Fruit fly (Drosophila melanogaster) whole organism, embryonic: Measurements from ENCODE around the gene lectin-37Da.
A peak's percentile ranks its signal among the peaks of the same experiment; 100 is the strongest.

ENCODE experiments used
- Atf6 ChIP-seq: fragments of 200-800 bp; sonication (Bioruptor generic); IDR thresholded peaks from 2 replicates; pipeline ENCODE4 v1.3.6; 2022; ENCODE audit warnings: missing biosample characterization, missing genetic modification characterization
- BtbVII ChIP-seq: fragments of 200-800 bp; sonication (Bioruptor generic); optimal IDR thresholded peaks from 3 replicates; lab custom pipeline; 2017; ENCODE audit warnings: missing biosample characterization, mild to moderate bottlenecking, missing genetic modification characterization
- CG1024 ChIP-seq: fragments of 200-800 bp; sonication (Bioruptor generic); IDR thresholded peaks from 2 replicates; pipeline ENCODE4 v1.3.6; 2022; ENCODE audit warnings: missing biosample characterization, missing genetic modification characterization
- CG10267 ChIP-seq: fragments of 200-800 bp; sonication (Bioruptor generic); optimal IDR thresholded peaks from 2 replicates; lab custom pipeline; 2018; ENCODE audit warnings: missing biosample characterization, mild to moderate bottlenecking, missing genetic modification characterization, moderate library complexity
- CG10565 ChIP-seq: fragments of 200-800 bp; sonication (Bioruptor generic); optimal IDR thresholded peaks from 3 replicates; lab custom pipeline; 2016; ENCODE audit warnings: missing biosample characterization, mild to moderate bottlenecking, missing genetic modification characterization
- CG10959 ChIP-seq: fragments of 200-800 bp; sonication (Bioruptor generic); IDR thresholded peaks from 2 replicates; pipeline ENCODE4 v1.3.6; 2022; ENCODE audit warnings: missing biosample characterization, missing genetic modification characterization
- CG11695 ChIP-seq: fragments of 200-800 bp; sonication (Bioruptor generic); IDR thresholded peaks from 3 replicates; pipeline ENCODE4 v1.3.6; 2022; ENCODE audit warnings: missing biosample characterization, missing genetic modification characterization
- CG13894 ChIP-seq: fragments of 200-800 bp; sonication (Bioruptor generic); optimal IDR thresholded peaks from 3 replicates; lab custom pipeline; 2018; ENCODE audit warnings: missing biosample characterization, mild to moderate bottlenecking, missing genetic modification characterization, moderate library complexity
- CG14667 ChIP-seq: fragments of 200-800 bp; sonication (Bioruptor generic); IDR thresholded peaks from 2 replicates; pipeline ENCODE4 v1.3.6; 2022; ENCODE audit warnings: missing biosample characterization, missing genetic modification characterization
- CG15269 ChIP-seq: fragments of 200-800 bp; sonication (Bioruptor generic); optimal IDR thresholded peaks from 2 replicates; lab custom pipeline; 2018; ENCODE audit warnings: missing biosample characterization, mild to moderate bottlenecking, missing genetic modification characterization, moderate library complexity
- CG15696 ChIP-seq: fragments of 200-800 bp; sonication (Bioruptor generic); optimal IDR thresholded peaks from 2 replicates; lab custom pipeline; 2019; ENCODE audit warnings: missing biosample characterization, mild to moderate bottlenecking, missing genetic modification characterization, moderate library complexity
- CG17802 ChIP-seq: fragments of 200-800 bp; sonication (Bioruptor generic); optimal IDR thresholded peaks from 2 replicates; lab custom pipeline; 2018; ENCODE audit warnings: missing biosample characterization, mild to moderate bottlenecking, missing genetic modification characterization, moderate library complexity
- CG3407 ChIP-seq: fragments of 200-800 bp; sonication (Bioruptor generic); optimal IDR thresholded peaks from 2 replicates; lab custom pipeline; 2018; ENCODE audit warnings: missing biosample characterization, mild to moderate bottlenecking, missing genetic modification characterization
- CG34224 ChIP-seq: fragments of 200-800 bp; sonication (Bioruptor generic); IDR thresholded peaks from 3 replicates; pipeline ENCODE4 v1.3.6; 2022; ENCODE audit warnings: missing biosample characterization, missing genetic modification characterization; ENCODE audit not compliant: partially characterized antibody
- CG3726 ChIP-seq: fragments of 200-800 bp; sonication (Bioruptor generic); IDR thresholded peaks from 3 replicates; pipeline ENCODE4, ENCODE4 v1.3.6; 2022; ENCODE audit warnings: missing biosample characterization, missing genetic modification characterization
- CG3995 ChIP-seq: fragments of 200-800 bp; sonication (Bioruptor generic); optimal IDR thresholded peaks from 3 replicates; lab custom pipeline; 2016; ENCODE audit warnings: missing biosample characterization, missing genetic modification characterization
- CG7987 ChIP-seq: fragments of 200-800 bp; sonication (Bioruptor generic); optimal IDR thresholded peaks from 2 replicates; lab custom pipeline; 2018; ENCODE audit warnings: missing biosample characterization, mild to moderate bottlenecking, missing genetic modification characterization, moderate library complexity
- Dad ChIP-seq: fragments of 200-800 bp; sonication (Bioruptor generic); optimal IDR thresholded peaks from 3 replicates; lab custom pipeline; 2016; ENCODE audit warnings: missing biosample characterization, missing genetic modification characterization
- Deaf1 ChIP-seq: fragments of 200-800 bp; optimal IDR thresholded peaks from 3 replicates; lab custom pipeline; 2019; ENCODE audit warnings: missing biosample characterization, mild to moderate bottlenecking, missing genetic modification characterization, moderate library complexity
- Dip2 ChIP-seq: fragments of 200-800 bp; sonication (Bioruptor generic); IDR thresholded peaks from 2 replicates; pipeline ENCODE4 v1.3.6; 2022; ENCODE audit warnings: missing biosample characterization, missing genetic modification characterization
- Dip3 ChIP-seq: fragments of 200-800 bp; sonication (Bioruptor generic); optimal IDR thresholded peaks from 3 replicates; lab custom pipeline; 2016; ENCODE audit warnings: missing biosample characterization, missing genetic modification characterization
- Ets65A ChIP-seq: fragments of 200-800 bp; sonication (Bioruptor generic); peaks from one replicate; lab custom pipeline; 2016; ENCODE audit warnings: missing biosample characterization, missing genetic modification characterization
- HLH3B ChIP-seq: fragments of 200-800 bp; sonication (Bioruptor generic); IDR thresholded peaks from 2 replicates; pipeline ENCODE4 v1.3.6; 2022; ENCODE audit warnings: missing biosample characterization, missing genetic modification characterization
- Lpt ChIP-seq: fragments of >200 bp; optimal IDR thresholded peaks from 2 replicates; lab custom pipeline; 2018; ENCODE audit warnings: missing biosample characterization, missing genetic modification characterization
- MESR4 ChIP-seq: fragments of 200-800 bp; sonication (Bioruptor generic); optimal IDR thresholded peaks from 2 replicates; lab custom pipeline; 2018; ENCODE audit warnings: missing biosample characterization, mild to moderate bottlenecking, missing genetic modification characterization, moderate library complexity
- Meics ChIP-seq: fragments of 200-800 bp; sonication (Bioruptor generic); optimal IDR thresholded peaks from 2 replicates; lab custom pipeline; 2017; ENCODE audit warnings: missing biosample characterization, mild to moderate bottlenecking, missing genetic modification characterization
- Mrtf ChIP-seq: fragments of 200-800 bp; sonication (Bioruptor generic); IDR thresholded peaks from 3 replicates; pipeline ENCODE4 v1.3.6; 2022; ENCODE audit warnings: missing biosample characterization, missing genetic modification characterization
- NFAT ChIP-seq: fragments of 200-800 bp; sonication (Bioruptor generic); IDR thresholded peaks from 2 replicates; pipeline ENCODE4 v1.3.6; 2022; ENCODE audit warnings: missing biosample characterization, missing genetic modification characterization
- Nf-YC ChIP-seq: fragments of 200-800 bp; optimal IDR thresholded peaks from 3 replicates; lab custom pipeline; 2019; ENCODE audit warnings: missing biosample characterization, mild to moderate bottlenecking, missing genetic modification characterization, moderate library complexity
- Sox102F ChIP-seq: fragments of 200-800 bp; sonication (Bioruptor generic); optimal IDR thresholded peaks from 2 replicates; lab custom pipeline; 2018; ENCODE audit warnings: missing biosample characterization, mild to moderate bottlenecking, missing genetic modification characterization, moderate library complexity
- Xrp1 ChIP-seq: fragments of 200-800 bp; sonication (Bioruptor generic); IDR thresholded peaks from 2 replicates; pipeline ENCODE4 v1.3.6; 2022; ENCODE audit warnings: missing biosample characterization, missing genetic modification characterization
- ap ChIP-seq: fragments of 200-800 bp; sonication (Bioruptor generic); IDR thresholded peaks from 2 replicates; pipeline ENCODE4 v1.3.6; 2022; ENCODE audit warnings: missing biosample characterization, missing genetic modification characterization
- bab2 ChIP-seq: fragments of 200-800 bp; sonication (Bioruptor generic); optimal IDR thresholded peaks from 2 replicates; lab custom pipeline; 2016; ENCODE audit warnings: missing biosample characterization, missing genetic modification characterization
- chif ChIP-seq, 2 experiments: fragments of 200-800 bp; sonication (Bioruptor generic); optimal IDR thresholded peaks; 3 replicates each; lab custom pipeline; 2016; ENCODE audit warnings: missing biosample characterization in 2 of 2, missing genetic modification characterization in 2 of 2
- dimm ChIP-seq: fragments of 200-800 bp; sonication (Bioruptor generic); IDR thresholded peaks from 2 replicates; pipeline ENCODE4 v1.3.6; 2022; ENCODE audit warnings: missing biosample characterization, missing genetic modification characterization
- dpn ChIP-seq, 2 experiments: fragments of 200-800 bp; sonication (Bioruptor generic); optimal IDR thresholded peaks; 3 replicates each; lab custom pipeline; 2016; ENCODE audit warnings: missing biosample characterization in 2 of 2, missing genetic modification characterization in 2 of 2
- dysf ChIP-seq: fragments of 200-800 bp; sonication (Bioruptor generic); IDR thresholded peaks from 3 replicates; pipeline ENCODE4 v1.3.6; 2022; ENCODE audit warnings: missing biosample characterization, missing genetic modification characterization
- fd102C ChIP-seq: fragments of 200-800 bp; sonication (Bioruptor generic); optimal IDR thresholded peaks from 2 replicates; lab custom pipeline; 2018; ENCODE audit warnings: missing biosample characterization, mild to moderate bottlenecking, missing genetic modification characterization, moderate library complexity
- gsb ChIP-seq: fragments of 200-800 bp; sonication (Bioruptor generic); IDR thresholded peaks from 2 replicates; pipeline ENCODE4 v1.3.6; 2022; ENCODE audit warnings: missing biosample characterization, missing genetic modification characterization
- insv ChIP-seq, 2 experiments: fragments of 200-800 bp; sonication (Bioruptor generic); optimal IDR thresholded peaks; 3 replicates each; lab custom pipeline; 2016 to 2018; ENCODE audit warnings: missing biosample characterization in 2 of 2, missing genetic modification characterization in 2 of 2
- kni ChIP-seq: fragments of 200-800 bp; sonication (Bioruptor generic); optimal IDR thresholded peaks from 3 replicates; lab custom pipeline; 2017; ENCODE audit warnings: mild to moderate bottlenecking, missing biosample characterization, missing genetic modification reagents, missing genetic modification characterization
- lilli ChIP-seq: fragments of 200-800 bp; sonication (Bioruptor generic); optimal IDR thresholded peaks from 3 replicates; lab custom pipeline; 2016; ENCODE audit warnings: missing biosample characterization, missing genetic modification characterization
- mld ChIP-seq: fragments of 200-800 bp; sonication (Bioruptor generic); IDR thresholded peaks from 3 replicates; pipeline ENCODE4 v1.3.6; 2022; ENCODE audit warnings: missing biosample characterization, missing genetic modification characterization; ENCODE audit not compliant: partially characterized antibody
- nau ChIP-seq: fragments of 200-800 bp; sonication (Bioruptor generic); optimal IDR thresholded peaks from 3 replicates; lab custom pipeline; 2017; ENCODE audit warnings: missing biosample characterization, mild to moderate bottlenecking, missing genetic modification characterization, missing genetic modification reagents
- nerfin-2 ChIP-seq: fragments of 200-800 bp; sonication (Bioruptor generic); IDR thresholded peaks from 2 replicates; pipeline ENCODE4 v1.3.6; 2022; ENCODE audit warnings: missing biosample characterization, missing genetic modification characterization; ENCODE audit not compliant: partially characterized antibody
- odd ChIP-seq: fragments of 200-800 bp; sonication (Bioruptor generic); optimal IDR thresholded peaks from 2 replicates; lab custom pipeline; 2017; ENCODE audit warnings: missing biosample characterization, mild to moderate bottlenecking, missing genetic modification characterization
- pb ChIP-seq: fragments of 200-800 bp; sonication (Bioruptor generic); optimal IDR thresholded peaks from 3 replicates; lab custom pipeline; 2016; ENCODE audit warnings: missing biosample characterization, missing genetic modification characterization
- stwl ChIP-seq: fragments of 200-800 bp; sonication (Bioruptor generic); optimal IDR thresholded peaks from 3 replicates; lab custom pipeline; 2018; ENCODE audit warnings: missing biosample characterization, mild to moderate bottlenecking, missing genetic modification characterization, moderate library complexity
- sug ChIP-seq: fragments of 200-800 bp; optimal IDR thresholded peaks from 2 replicates; lab custom pipeline; 2019; ENCODE audit warnings: missing biosample characterization, mild to moderate bottlenecking, missing genetic modification characterization, moderate library complexity
- vvl ChIP-seq: fragments of 200-800 bp; sonication (Bioruptor generic); IDR thresholded peaks from 2 replicates; pipeline ENCODE4 v1.3.6; 2022; ENCODE audit warnings: missing biosample characterization, missing genetic modification characterization

The lectin-37Da gene

DNA sequence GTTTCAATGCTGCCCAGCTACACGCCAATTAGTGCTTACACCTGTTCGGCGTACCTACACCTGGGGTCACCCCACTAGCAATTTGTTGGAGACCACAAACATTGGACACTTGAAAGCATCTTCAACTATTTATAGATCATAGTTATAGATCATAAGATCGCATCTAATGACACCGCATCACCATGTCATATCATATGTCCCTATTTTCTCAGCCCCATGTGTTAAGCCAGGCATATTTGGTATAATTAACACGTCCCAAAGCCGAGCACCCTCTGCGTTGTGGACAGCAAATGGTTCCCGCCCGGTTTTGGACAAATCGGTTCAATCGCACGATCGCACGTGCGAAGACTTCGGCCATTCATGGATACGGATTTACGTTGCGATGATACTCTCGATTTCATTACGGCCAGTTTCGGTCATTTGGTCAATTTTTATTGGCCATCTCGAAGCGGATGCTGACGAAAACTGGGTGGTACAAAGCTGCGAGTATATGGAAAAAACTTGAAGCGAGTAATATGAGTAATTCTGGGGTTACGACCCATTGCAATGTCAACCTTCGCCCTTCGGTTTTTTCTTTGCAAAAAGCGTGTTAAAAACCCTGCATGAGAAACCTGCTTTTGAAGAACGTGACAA is 21.6 kb downstream of the lectin-37Da start (continued):
- TF ChIP-seq ap (0 out of 2 replicates have a peak, but pooled peaks have one; percentile 49), Dip3 (GFP tag; lab: Kevin White, UChicago) (peak; percentile 49), kni (GFP tag; lab: Kevin White, UChicago) (peak; percentile 87), mld (GFP tag; lab: Robert Waterston, UW) (no peak), CG11695 (GFP tag; lab: Robert Waterston, UW) (peak; percentile 84), dysf (GFP tag; lab: Robert Waterston, UW) (peak; percentile 84), Mrtf (GFP tag; lab: Robert Waterston, UW) (peak; percentile 61; the same call in 2 of the 3 replicates), bab2 (GFP tag; lab: Kevin White, UChicago) (peak; percentile 79), Deaf1 (tag; lab: Kevin White, UChicago) (peak; percentile 75), vvl (GFP tag; lab: Robert Waterston, UW) (peak; percentile 85), gsb (GFP tag; lab: Robert Waterston, UW) (peak; percentile 52), nerfin-2 (GFP tag; lab: Robert Waterston, UW) (no peak), pb (peak; percentile 64), insv (GFP tag; optimal IDR thresholded peaks at IDR 0.05; lab: Kevin White, UChicago) (peak; percentile 22 to 45), CG3726 (GFP tag; lab: Robert Waterston, UW) (0 out of 3 replicates have a peak, but pooled peaks have one; percentile 60), CG10565 (GFP tag; lab: Kevin White, UChicago) (no peak), stwl (tag; lab: Kevin White, UChicago) (no peak), sug (peak; percentile 35), CG3995 (GFP tag; lab: Kevin White, UChicago) (peak; percentile 7), Atf6 (GFP tag; lab: Robert Waterston, UW) (peak; percentile 66; the same call in 1 of the 2 replicates), lilli (GFP tag; lab: Kevin White, UChicago) (peak; percentile 94), CG10267 (peak; percentile 57), CG15269 (tag; lab: Kevin White, UChicago) (peak; percentile 96), dpn (GFP tag; optimal IDR thresholded peaks at IDR 0.05; lab: Kevin White, UChicago) (peak; percentile 59 to 79), NFAT (GFP tag; lab: Robert Waterston, UW) (peak; percentile 48; the same call in 1 of the 2 replicates), fd102C (no peak), nau (GFP tag; lab: Kevin White, UChicago) (peak; percentile 57), MESR4 (GFP tag; lab: Kevin White, UChicago) (no peak), CG1024 (GFP tag; lab: Robert Waterston, UW) (peak; percentile 83), CG15696 (tag; lab: Kevin White, UChicago) (peak; percentile 9), Meics (peak; percentile 81), Nf-YC (tag; lab: Kevin White, UChicago) (peak; percentile 8), CG14667 (GFP tag; lab: Robert Waterston, UW) (peak; percentile 61), Lpt (GFP tag; lab: Kevin White, UChicago) (no peak), CG7987 (GFP tag; lab: Kevin White, UChicago) (peak; percentile 59), Sox102F (peak; percentile 87), Ets65A (GFP tag; lab: Kevin White, UChicago) (peak; percentile 97), HLH3B (GFP tag; lab: Robert Waterston, UW) (peak; percentile 91), CG13894 (no peak), CG17802 (peak; percentile 6), CG10959 (GFP tag; lab: Robert Waterston, UW) (peak; percentile 44; the same call in 1 of the 2 replicates), chif (GFP tag; optimal IDR thresholded peaks at IDR 0.05; lab: Kevin White, UChicago) (peak; percentile 54 to 89), Dip2 (GFP tag; lab: Robert Waterston, UW) (no peak), Dad (peak; percentile 51), odd (GFP tag; lab: Kevin White, UChicago) (peak; percentile 85), BtbVII (GFP tag; lab: Kevin White, UChicago) (peak; percentile 46), CG34224 (GFP tag; lab: Robert Waterston, UW) (no peak), Xrp1 (GFP tag; lab: Robert Waterston, UW) (peak; percentile 80), dimm (GFP tag; lab: Robert Waterston, UW) (peak; percentile 62), CG3407 (GFP tag; lab: Kevin White, UChicago) (peak; percentile 61)
